Fruit fly (Drosophila melanogaster) whole organism, embryonic: ENCODE data around the gene dls.

Experiments used
- Awh ChIP-seq: fragments of 200-800 bp; sonication (Bioruptor generic); IDR thresholded peaks from 2 replicates; pipeline ENCODE4, ENCODE4 v1.3.6; 2022; ENCODE audit warnings: missing biosample characterization, missing genetic modification characterization
- Bgb ChIP-seq: fragments of 200-800 bp; sonication (Bioruptor generic); IDR thresholded peaks from 2 replicates; pipeline ENCODE4 v1.3.6; 2022; ENCODE audit warnings: missing biosample characterization, missing genetic modification characterization; ENCODE audit not compliant: partially characterized antibody
- Blimp-1 ChIP-seq: fragments of 200-800 bp; sonication (Bioruptor generic); optimal IDR thresholded peaks from 3 replicates; lab custom pipeline; 2018; ENCODE audit warnings: missing biosample characterization, missing genetic modification characterization, mild to moderate bottlenecking, moderate library complexity, missing genetic modification reagents
- CG10462 ChIP-seq: fragments of 200-800 bp; sonication (Bioruptor generic); optimal IDR thresholded peaks from 2 replicates; lab custom pipeline; 2016; ENCODE audit warnings: missing biosample characterization, missing genetic modification characterization
- CG11560 ChIP-seq: fragments of 200-800 bp; sonication (Bioruptor generic); IDR thresholded peaks from 3 replicates; pipeline ENCODE4 v1.3.6; 2022; ENCODE audit warnings: missing biosample characterization, missing genetic modification characterization
- CG13287 ChIP-seq: fragments of 200-800 bp; sonication (Bioruptor generic); IDR thresholded peaks from 2 replicates; pipeline ENCODE4 v1.3.6; 2022; ENCODE audit warnings: missing biosample characterization, missing genetic modification characterization; ENCODE audit not compliant: partially characterized antibody
- CG13296 ChIP-seq: fragments of 200-800 bp; sonication (Bioruptor generic); optimal IDR thresholded peaks from 3 replicates; lab custom pipeline; 2018; ENCODE audit warnings: missing biosample characterization, mild to moderate bottlenecking, missing genetic modification characterization
- CG15011 ChIP-seq: fragments of 200-800 bp; sonication (Bioruptor generic); optimal IDR thresholded peaks from 3 replicates; lab custom pipeline; 2018; ENCODE audit warnings: missing biosample characterization, mild to moderate bottlenecking, missing genetic modification characterization
- CG17186 ChIP-seq: fragments of 200-800 bp; sonication (Bioruptor generic); optimal IDR thresholded peaks from 3 replicates; lab custom pipeline; 2017; ENCODE audit warnings: missing biosample characterization, missing genetic modification reagents, missing genetic modification characterization
- CG17361 ChIP-seq: fragments of 200-800 bp; sonication (Bioruptor generic); IDR thresholded peaks from 3 replicates; pipeline ENCODE4 v1.3.6; 2022; ENCODE audit warnings: missing biosample characterization, missing genetic modification characterization
- CG17829 ChIP-seq: fragments of 200-800 bp; optimal IDR thresholded peaks from 2 replicates; lab custom pipeline; 2019; ENCODE audit warnings: missing biosample characterization, mild to moderate bottlenecking, missing genetic modification characterization, moderate library complexity
- CG2202 ChIP-seq: fragments of 200-800 bp; sonication (Bioruptor generic); optimal IDR thresholded peaks from 2 replicates; lab custom pipeline; 2018; ENCODE audit warnings: missing biosample characterization, mild to moderate bottlenecking, missing genetic modification characterization
- CG31441 ChIP-seq: fragments of 200-800 bp; sonication (Bioruptor generic); IDR thresholded peaks from 2 replicates; pipeline ENCODE4 v1.3.6; 2022; ENCODE audit warnings: missing biosample characterization, missing genetic modification characterization
- CG33557 ChIP-seq: fragments of 200-800 bp; sonication (Bioruptor generic); optimal IDR thresholded peaks from 2 replicates; lab custom pipeline; 2019; ENCODE audit warnings: missing biosample characterization, mild to moderate bottlenecking, missing genetic modification characterization, moderate library complexity
- CG3407 ChIP-seq: fragments of 200-800 bp; sonication (Bioruptor generic); optimal IDR thresholded peaks from 2 replicates; lab custom pipeline; 2018; ENCODE audit warnings: missing biosample characterization, mild to moderate bottlenecking, missing genetic modification characterization
- CG3838 ChIP-seq: fragments of 200-800 bp; sonication (Bioruptor generic); optimal IDR thresholded peaks from 3 replicates; lab custom pipeline; 2016; ENCODE audit warnings: missing biosample characterization, missing genetic modification characterization
- CG3995 ChIP-seq: fragments of 200-800 bp; sonication (Bioruptor generic); optimal IDR thresholded peaks from 3 replicates; lab custom pipeline; 2016; ENCODE audit warnings: missing biosample characterization, missing genetic modification characterization
- CG4360 ChIP-seq: fragments of 200-800 bp; sonication (Bioruptor generic); IDR thresholded peaks from 2 replicates; pipeline ENCODE4 v1.3.6; 2022; ENCODE audit warnings: missing biosample characterization, missing genetic modification characterization
- CG6813 ChIP-seq: fragments of 200-800 bp; sonication (Bioruptor generic); optimal IDR thresholded peaks from 2 replicates; lab custom pipeline; 2017; ENCODE audit warnings: missing biosample characterization, missing genetic modification characterization, mild to moderate bottlenecking, moderate library complexity, missing genetic modification reagents
- CG7271 ChIP-seq: fragments of 200-800 bp; sonication (Bioruptor generic); optimal IDR thresholded peaks from 2 replicates; lab custom pipeline; 2018; ENCODE audit warnings: missing biosample characterization, mild to moderate bottlenecking, missing genetic modification characterization, moderate library complexity
- CG7786 ChIP-seq: fragments of 200-800 bp; sonication (Bioruptor generic); optimal IDR thresholded peaks from 2 replicates; lab custom pipeline; 2016; ENCODE audit warnings: missing biosample characterization, missing genetic modification characterization
- CG9797 ChIP-seq: fragments of 200-800 bp; sonication (Bioruptor generic); optimal IDR thresholded peaks from 3 replicates; lab custom pipeline; 2018; ENCODE audit warnings: missing biosample characterization, mild to moderate bottlenecking, missing genetic modification characterization
- CG9817 ChIP-seq: fragments of 200-800 bp; sonication (Bioruptor generic); optimal IDR thresholded peaks from 2 replicates; lab custom pipeline; 2018; ENCODE audit warnings: missing biosample characterization, mild to moderate bottlenecking, missing genetic modification characterization, moderate library complexity
- CG9876 ChIP-seq: fragments of 200-800 bp; sonication (Bioruptor generic); optimal IDR thresholded peaks from 2 replicates; lab custom pipeline; 2016; ENCODE audit warnings: missing biosample characterization, missing genetic modification characterization
- CoRest ChIP-seq: fragments of 200-800 bp; sonication (Bioruptor generic); optimal IDR thresholded peaks from 3 replicates; lab custom pipeline; 2018; ENCODE audit warnings: missing biosample characterization, mild to moderate bottlenecking, missing genetic modification characterization, moderate library complexity
- Dek ChIP-seq: fragments of 200-800 bp; sonication (Bioruptor generic); optimal IDR thresholded peaks from 3 replicates; lab custom pipeline; 2019; ENCODE audit warnings: missing biosample characterization, mild to moderate bottlenecking, missing genetic modification characterization, moderate library complexity
- HLH54F ChIP-seq: fragments of 200-800 bp; sonication (Bioruptor generic); optimal IDR thresholded peaks from 3 replicates; lab custom pipeline; 2016; ENCODE audit warnings: missing biosample characterization, missing genetic modification characterization
- Hr51 ChIP-seq, 2 experiments: fragments of 200-800 bp; sonication (Bioruptor generic); optimal IDR thresholded peaks; 2 replicates in 1 of 2; 3 replicates in 1 of 2; lab custom pipeline; 2016 to 2018; ENCODE audit warnings: missing biosample characterization in 2 of 2, missing genetic modification characterization in 2 of 2, mild to moderate bottlenecking in 1 of 2, moderate library complexity in 1 of 2
- Mrtf ChIP-seq: fragments of 200-800 bp; sonication (Bioruptor generic); IDR thresholded peaks from 3 replicates; pipeline ENCODE4 v1.3.6; 2022; ENCODE audit warnings: missing biosample characterization, missing genetic modification characterization
- Sox102F ChIP-seq: fragments of 200-800 bp; sonication (Bioruptor generic); optimal IDR thresholded peaks from 2 replicates; lab custom pipeline; 2018; ENCODE audit warnings: missing biosample characterization, mild to moderate bottlenecking, missing genetic modification characterization, moderate library complexity
- Stat92E ChIP-seq, 3 experiments: fragments of >200 bp in 2 of 3; fragments of 200-800 bp in 1 of 3; sonication (Bioruptor generic) in 1 of 3; optimal IDR thresholded peaks; 2 replicates each; lab custom pipeline; 2017 to 2019; ENCODE audit warnings: missing biosample characterization in 3 of 3, missing genetic modification characterization in 3 of 3, mild to moderate bottlenecking in 1 of 3, moderate library complexity in 1 of 3
- abd-A ChIP-seq: fragments of 200-800 bp; sonication (Bioruptor generic); optimal IDR thresholded peaks from 3 replicates; lab custom pipeline; 2019; ENCODE audit warnings: missing biosample characterization, mild to moderate bottlenecking, missing genetic modification characterization, moderate library complexity
- br ChIP-seq: fragments of >200 bp; optimal IDR thresholded peaks from 2 replicates; lab custom pipeline; 2017
- cas ChIP-seq: fragments of 200-800 bp; sonication (Bioruptor generic); IDR thresholded peaks from 2 replicates; pipeline ENCODE4 v1.3.6; 2022; ENCODE audit warnings: missing biosample characterization, missing genetic modification characterization
- chif ChIP-seq, 2 experiments: fragments of 200-800 bp; sonication (Bioruptor generic); optimal IDR thresholded peaks; 3 replicates each; lab custom pipeline; 2016; ENCODE audit warnings: missing biosample characterization in 2 of 2, missing genetic modification characterization in 2 of 2
- crol ChIP-seq: fragments of 200-800 bp; sonication (Bioruptor generic); IDR thresholded peaks from 2 replicates; pipeline ENCODE4 v1.3.6; 2022; ENCODE audit warnings: missing biosample characterization, missing genetic modification characterization
- dan ChIP-seq: fragments of 200-800 bp; sonication (Bioruptor generic); IDR thresholded peaks from 2 replicates; pipeline ENCODE4 v1.3.6; 2022; ENCODE audit warnings: missing biosample characterization, missing genetic modification characterization
- en ChIP-seq: fragments of 200-800 bp; sonication (Bioruptor generic); optimal IDR thresholded peaks from 2 replicates; lab custom pipeline; 2016; ENCODE audit warnings: missing biosample characterization, missing genetic modification characterization
- exex ChIP-seq: fragments of 200-800 bp; sonication (Bioruptor generic); optimal IDR thresholded peaks from 4 replicates; lab custom pipeline; 2018; ENCODE audit warnings: missing biosample characterization, mild to moderate bottlenecking, missing genetic modification characterization, moderate library complexity
- fd102C ChIP-seq: fragments of 200-800 bp; sonication (Bioruptor generic); optimal IDR thresholded peaks from 2 replicates; lab custom pipeline; 2018; ENCODE audit warnings: missing biosample characterization, mild to moderate bottlenecking, missing genetic modification characterization, moderate library complexity
- h ChIP-seq: fragments of >200 bp; optimal IDR thresholded peaks from 2 replicates; lab custom pipeline; 2017
- hkb ChIP-seq, 2 experiments: fragments of 200-800 bp in 1 of 2; fragments of >200 bp in 1 of 2; sonication (Bioruptor generic) in 1 of 2; IDR thresholded peaks in 1 of 2; optimal IDR thresholded peaks in 1 of 2; 2 replicates each; pipeline versions ENCODE4 v1.3.6 to Lab custom; 2017 to 2022; ENCODE audit warnings: missing biosample characterization in 1 of 2, missing genetic modification characterization in 1 of 2
- knrl ChIP-seq: fragments of 200-800 bp; sonication (Bioruptor generic); IDR thresholded peaks from 3 replicates; pipeline ENCODE4 v1.3.6; 2022; ENCODE audit warnings: missing biosample characterization, missing genetic modification characterization; ENCODE audit not compliant: partially characterized antibody
- pita ChIP-seq: fragments of 200-800 bp; sonication (Bioruptor generic); optimal IDR thresholded peaks from 2 replicates; lab custom pipeline; 2017; ENCODE audit warnings: missing biosample characterization, mild to moderate bottlenecking, missing genetic modification characterization
- ro ChIP-seq: fragments of 200-800 bp; sonication (Bioruptor generic); IDR thresholded peaks from 2 replicates; pipeline ENCODE4 v1.3.6; 2022; ENCODE audit warnings: missing biosample characterization, missing genetic modification characterization
- sr ChIP-seq: fragments of 200-800 bp; sonication (Bioruptor generic); IDR thresholded peaks from 3 replicates; pipeline ENCODE4 v1.3.6; 2022; ENCODE audit warnings: missing biosample characterization, missing genetic modification characterization
- ssp ChIP-seq: fragments of 200-800 bp; sonication (Bioruptor generic); IDR thresholded peaks from 2 replicates; pipeline ENCODE4 v1.3.6; 2022; ENCODE audit warnings: missing biosample characterization, missing genetic modification characterization
- tap ChIP-seq: fragments of 200-800 bp; optimal IDR thresholded peaks from 3 replicates; lab custom pipeline; 2019; ENCODE audit warnings: missing biosample characterization, mild to moderate bottlenecking, missing genetic modification characterization, moderate library complexity
- tna ChIP-seq: fragments of 200-800 bp; sonication (Bioruptor generic); IDR thresholded peaks from 2 replicates; pipeline ENCODE4 v1.3.6; 2022; ENCODE audit warnings: missing biosample characterization, missing genetic modification characterization; ENCODE audit not compliant: partially characterized antibody
- vfl ChIP-seq: fragments of 200-800 bp; sonication (Bioruptor generic); optimal IDR thresholded peaks from 2 replicates; lab custom pipeline; 2016; ENCODE audit warnings: missing biosample characterization, missing genetic modification characterization

The dls gene

dm6 chr3L:16203236-16203635, 2.1 kb downstream of the dls start (continued):
- TF ChIP-seq pita (GFP tag; lab: Kevin White, UChicago) (no peak), Hr51 (GFP tag; optimal IDR thresholded peaks at IDR 0.05; lab: Kevin White, UChicago) (peak; percentile 65 to 78), abd-A (tag; lab: Kevin White, UChicago) (peak; percentile 36), CG15011 (GFP tag; lab: Kevin White, UChicago) (peak; percentile 69), dan (GFP tag; lab: Robert Waterston, UW) (no peak), Stat92E (GFP tag; optimal IDR thresholded peaks at IDR 0.05; lab: Kevin White, UChicago) (no peak), CG31441 (peak; percentile 53), CG3838 (GFP tag; lab: Kevin White, UChicago) (no peak), chif (GFP tag; optimal IDR thresholded peaks at IDR 0.05; lab: Kevin White, UChicago) (peak; percentile 31 to 59), h (lab: Kevin White, UChicago) (no peak), CG2202 (tag; lab: Kevin White, UChicago) (no peak), en (GFP tag; lab: Kevin White, UChicago) (peak; percentile 70), CG3995 (GFP tag; lab: Kevin White, UChicago) (peak; percentile 45), exex (peak; percentile 64), sr (GFP tag; lab: Robert Waterston, UW) (no peak; the same call in 2 of the 3 replicates), Mrtf (GFP tag; lab: Robert Waterston, UW) (no peak; the same call in 1 of the 3 replicates), tap (peak; percentile 80), crol (no peak), Blimp-1 (GFP tag; lab: Kevin White, UChicago) (peak; percentile 71), Awh (peak; percentile 73), CG6813 (GFP tag; lab: Kevin White, UChicago) (peak; percentile 56), CG33557 (GFP tag; lab: Kevin White, UChicago) (no peak), CG10462 (GFP tag; lab: Kevin White, UChicago) (no peak), CG9797 (GFP tag; lab: Kevin White, UChicago) (no peak), CoRest (tag; lab: Kevin White, UChicago) (peak; percentile 78), cas (GFP tag; lab: Robert Waterston, UW) (peak; percentile 65; the same call in 1 of the 2 replicates), CG11560 (tag; lab: Robert Waterston, UW) (peak; percentile 60; the same call in 1 of the 3 replicates), CG9817 (tag; lab: Kevin White, UChicago) (peak; percentile 80), CG17829 (tag; lab: Kevin White, UChicago) (peak; percentile 55), fd102C (GFP tag; lab: Kevin White, UChicago) (no peak), Sox102F (peak; percentile 78), Dek (tag; lab: Kevin White, UChicago) (peak; percentile 81), CG7271 (no peak), Bgb (no peak), CG7786 (GFP tag; lab: Kevin White, UChicago) (peak; percentile 78), CG4360 (GFP tag; lab: Robert Waterston, UW) (no peak), tna (GFP tag; lab: Robert Waterston, UW) (no peak), vfl (GFP tag; lab: Kevin White, UChicago) (peak; percentile 26), CG17186 (GFP tag; lab: Kevin White, UChicago) (no peak), CG17361 (GFP tag; lab: Robert Waterston, UW) (peak; percentile 34; the same call in 1 of the 3 replicates), HLH54F (peak; percentile 78), CG3407 (peak; percentile 41), ssp (GFP tag; lab: Robert Waterston, UW) (peak; percentile 47; the same call in 1 of the 2 replicates), ro (GFP tag; lab: Robert Waterston, UW) (peak; percentile 55; the same call in 1 of the 2 replicates), knrl (GFP tag; lab: Robert Waterston, UW) (no peak), CG13296 (peak; percentile 74), CG9876 (GFP tag; lab: Kevin White, UChicago) (peak; percentile 38), CG13287 (GFP tag; lab: Robert Waterston, UW) (no peak), hkb (optimal IDR thresholded peaks at IDR 0.05; lab: Kevin White, UChicago) (no peak), hkb (GFP tag; IDR thresholded peaks at IDR 0.05; lab: Robert Waterston, UW) (peak; percentile 81), br (lab: Kevin White, UChicago) (no peak)
